Fruit fly (Drosophila melanogaster) whole organism, adult: ENCODE results near the gene CG31793.
A peak's percentile ranks its signal among the peaks of the same experiment; 100 is the strongest.

ENCODE experiments used
- CG11617 ChIP-seq: fragments of 200-800 bp; sonication (Bioruptor generic); optimal IDR thresholded peaks from 2 replicates; lab custom pipeline; 2017; ENCODE audit warnings: mild to moderate bottlenecking, missing biosample characterization, missing genetic modification reagents, missing genetic modification characterization
- CG12768 ChIP-seq: fragments of 200-800 bp; sonication (Bioruptor generic); optimal IDR thresholded peaks from 2 replicates; lab custom pipeline; 2017; ENCODE audit warnings: missing biosample characterization, missing genetic modification characterization, mild to moderate bottlenecking, moderate library complexity, missing genetic modification reagents
- CG14711 ChIP-seq: fragments of 200-800 bp; sonication (Bioruptor generic); optimal IDR thresholded peaks from 2 replicates; lab custom pipeline; 2018; ENCODE audit warnings: missing biosample characterization, mild to moderate bottlenecking, missing genetic modification characterization, moderate library complexity
- CG1620 ChIP-seq: fragments of 200-800 bp; sonication (Bioruptor generic); optimal IDR thresholded peaks from 2 replicates; lab custom pipeline; 2016; ENCODE audit warnings: missing biosample characterization, missing genetic modification characterization
- CG33017 ChIP-seq: fragments of 200-800 bp; sonication (Bioruptor generic); optimal IDR thresholded peaks from 2 replicates; lab custom pipeline; 2018; ENCODE audit warnings: missing biosample characterization, mild to moderate bottlenecking, missing genetic modification characterization, moderate library complexity
- CG5204 ChIP-seq: fragments of 200-800 bp; sonication (Bioruptor generic); optimal IDR thresholded peaks from 2 replicates; lab custom pipeline; 2016; ENCODE audit warnings: missing biosample characterization, missing genetic modification characterization
- CG7045 ChIP-seq: fragments of 200-800 bp; sonication (Bioruptor generic); optimal IDR thresholded peaks from 2 replicates; lab custom pipeline; 2017; ENCODE audit warnings: missing biosample characterization, mild to moderate bottlenecking, missing genetic modification characterization
- CG7101 ChIP-seq: fragments of 200-800 bp; sonication (Bioruptor generic); optimal IDR thresholded peaks from 2 replicates; lab custom pipeline; 2018; ENCODE audit warnings: missing biosample characterization, mild to moderate bottlenecking, missing genetic modification characterization, moderate library complexity
- Clk ChIP-seq: fragments of 200-800 bp; sonication (Bioruptor generic); optimal IDR thresholded peaks from 2 replicates; lab custom pipeline; 2017; ENCODE audit warnings: missing biosample characterization, missing genetic modification characterization
- Crg-1 ChIP-seq: fragments of 200-800 bp; sonication (Bioruptor generic); optimal IDR thresholded peaks from 2 replicates; lab custom pipeline; 2016; ENCODE audit warnings: missing biosample characterization, missing genetic modification characterization
- Hr96 ChIP-seq: fragments of 200-800 bp; sonication (Bioruptor generic); optimal IDR thresholded peaks from 2 replicates; lab custom pipeline; 2016; ENCODE audit warnings: missing biosample characterization, missing genetic modification characterization
- Mnt ChIP-seq: fragments of 200-800 bp; sonication (Bioruptor generic); optimal IDR thresholded peaks from 2 replicates; lab custom pipeline; 2016; ENCODE audit warnings: missing biosample characterization, mild to moderate bottlenecking, missing genetic modification characterization
- bab1 ChIP-seq: fragments of 200-800 bp; sonication (Bioruptor generic); optimal IDR thresholded peaks from 3 replicates; lab custom pipeline; 2019; ENCODE audit warnings: missing biosample characterization, mild to moderate bottlenecking, missing genetic modification characterization, moderate library complexity
- cic ChIP-seq: fragments of 200-800 bp; sonication (Bioruptor generic); optimal IDR thresholded peaks from 2 replicates; lab custom pipeline; 2017; ENCODE audit warnings: missing biosample characterization, mild to moderate bottlenecking, missing genetic modification characterization, moderate library complexity
- cnc ChIP-seq, 2 experiments: fragments of >200 bp; optimal IDR thresholded peaks; 2 replicates each; lab custom pipeline; 2017
- kay ChIP-seq: fragments of 200-800 bp; sonication (Bioruptor generic); peaks from one replicate; lab custom pipeline; 2016; ENCODE audit warnings: missing biosample characterization, missing genetic modification characterization, borderline replicate concordance
- ovo ChIP-seq: fragments of 200-800 bp; sonication (Bioruptor generic); optimal IDR thresholded peaks from 2 replicates; lab custom pipeline; 2016; ENCODE audit warnings: missing biosample characterization, missing genetic modification characterization
- pad ChIP-seq: fragments of 200-800 bp; sonication (Bioruptor generic); optimal IDR thresholded peaks from 3 replicates; lab custom pipeline; 2017; ENCODE audit warnings: missing biosample characterization, missing genetic modification characterization, mild to moderate bottlenecking, moderate library complexity, missing genetic modification reagents
- tj ChIP-seq: fragments of 200-800 bp; sonication (Bioruptor generic); optimal IDR thresholded peaks from 3 replicates; lab custom pipeline; 2017; ENCODE audit warnings: missing biosample characterization, mild to moderate bottlenecking, missing genetic modification characterization, moderate library complexity
- toe ChIP-seq: fragments of 200-800 bp; sonication (Bioruptor generic); optimal IDR thresholded peaks from 2 replicates; lab custom pipeline; 2016; ENCODE audit warnings: missing biosample characterization, missing genetic modification characterization

Gene CG31793

dm6 chr2L:19037011-19037410 lies 33.8 kb downstream of the CG31793 start:
- no peak for TF ChIP-seq pad (GFP tag; lab: Kevin White, UChicago)
- no peak for TF ChIP-seq CG12768 (GFP tag; lab: Kevin White, UChicago)
- TF ChIP-seq kay, result no peak
- TF ChIP-seq ovo, result no peak
- TF ChIP-seq tj, result no peak
- TF ChIP-seq CG33017 (tag; lab: Kevin White, UChicago), result no peak
- TF ChIP-seq Clk (GFP tag; lab: Kevin White, UChicago), result no peak
- no peak for TF ChIP-seq cic
- TF ChIP-seq CG1620, result no peak
- TF ChIP-seq toe, result no peak
- TF ChIP-seq CG7101 (tag; lab: Kevin White, UChicago), result no peak
- no peak for TF ChIP-seq CG14711
- TF ChIP-seq bab1 (GFP tag; lab: Kevin White, UChicago), result no peak
- no peak for TF ChIP-seq CG7045 (GFP tag; lab: Kevin White, UChicago)
- no peak for TF ChIP-seq CG5204 (GFP tag; lab: Kevin White, UChicago)
- no peak for TF ChIP-seq Hr96 (GFP tag; lab: Kevin White, UChicago)
- no peak for TF ChIP-seq Crg-1
- TF ChIP-seq cnc (optimal IDR thresholded peaks at IDR 0.05; lab: Kevin White, UChicago), result no peak

- TF ChIP-seq Mnt (GFP tag; lab: Kevin White, UChicago) (no peak), pad (GFP tag; lab: Kevin White, UChicago) (no peak), CG33017 (tag; lab: Kevin White, UChicago) (no peak), cic (no peak), cnc (optimal IDR thresholded peaks at IDR 0.05; lab: Kevin White, UChicago) (no peak), toe (no peak), CG7045 (GFP tag; lab: Kevin White, UChicago) (no peak), Clk (GFP tag; lab: Kevin White, UChicago) (no peak), CG7101 (tag; lab: Kevin White, UChicago) (no peak), CG14711 (no peak), ovo (no peak), bab1 (GFP tag; lab: Kevin White, UChicago) (no peak), CG1620 (no peak), Crg-1 (no peak), Hr96 (GFP tag; lab: Kevin White, UChicago) (no peak)
These were observed 34.3 kb downstream of the CG31793 start for dm6 chr2L:19037455-19037854.

- TF ChIP-seq CG1620 (no peak), bab1 (GFP tag; lab: Kevin White, UChicago) (peak; percentile 2), CG7101 (tag; lab: Kevin White, UChicago) (no peak)
These were observed 38.4 kb downstream of the CG31793 start, which contains the start of gene Catsup for dm6 chr2L:19041590-19041989. TSS of gene Catsup (plus strand) at chr2L:19041862.

- TF ChIP-seq tj, result peak; percentile 66
- peak; percentile 93 for TF ChIP-seq toe
- no peak for TF ChIP-seq CG5204 (GFP tag; lab: Kevin White, UChicago)
- TF ChIP-seq CG1620, result peak; percentile 88
- TF ChIP-seq Crg-1, result peak; percentile 84
- peak; percentile 25 for TF ChIP-seq cic
- peak; percentile 66 for TF ChIP-seq pad (GFP tag; lab: Kevin White, UChicago)
- TF ChIP-seq CG33017 (tag; lab: Kevin White, UChicago), result peak; percentile 75
- peak; percentile 79 for TF ChIP-seq Mnt (GFP tag; lab: Kevin White, UChicago)
- TF ChIP-seq CG11617 (GFP tag; lab: Kevin White, UChicago), result peak; percentile 89
- peak; percentile 65 for TF ChIP-seq Clk (GFP tag; lab: Kevin White, UChicago)
- peak; percentile 91 for TF ChIP-seq Hr96 (GFP tag; lab: Kevin White, UChicago)
- TF ChIP-seq CG14711, result peak; percentile 79
- TF ChIP-seq kay, result no peak
- TF ChIP-seq ovo, result peak; percentile 83
- TF ChIP-seq CG7045 (GFP tag; lab: Kevin White, UChicago), result peak; percentile 80
- TF ChIP-seq CG12768 (GFP tag; lab: Kevin White, UChicago), result peak; percentile 84
- peak; percentile 89 for TF ChIP-seq CG7101 (tag; lab: Kevin White, UChicago)
- TF ChIP-seq bab1 (GFP tag; lab: Kevin White, UChicago), result peak; percentile 89
- no peak for TF ChIP-seq cnc (optimal IDR thresholded peaks at IDR 0.05; lab: Kevin White, UChicago)
These were observed 42.0 kb downstream of the CG31793 start, which contains the start of the genes Ttc19 and Acn for dm6 chr2L:19045111-19045560. TSS of gene Ttc19 (minus strand) at chr2L:19045148. TSS of gene Acn (plus strand) at chr2L:19045355.

dm6 chr2L:19048912-19049311 lies 45.7 kb downstream of the CG31793 start, which contains the start of gene CG10470:
TSS of gene CG10470 (plus strand) at chr2L:19049076.
- peak; percentile 31 for TF ChIP-seq CG14711
- no peak for TF ChIP-seq ovo
- TF ChIP-seq bab1 (GFP tag; lab: Kevin White, UChicago), result peak; percentile 71
- no peak for TF ChIP-seq tj
- no peak for TF ChIP-seq CG33017 (tag; lab: Kevin White, UChicago)
- TF ChIP-seq Crg-1, result no peak

dm6 chr2L:19051534-19052100 lies 48.5 kb downstream of the CG31793 start, which contains the start of gene Rpn3:
TSS of gene Rpn3 (plus strand) at chr2L:19051790.
- TF ChIP-seq CG7045 (GFP tag; lab: Kevin White, UChicago) (peak; percentile 56), cic (no peak), CG12768 (GFP tag; lab: Kevin White, UChicago) (peak; percentile 51), Mnt (GFP tag; lab: Kevin White, UChicago) (peak; percentile 90), CG1620 (peak; percentile 72), pad (GFP tag; lab: Kevin White, UChicago) (peak; percentile 55), CG33017 (tag; lab: Kevin White, UChicago) (peak; percentile 73), CG14711 (peak; percentile 83), CG5204 (GFP tag; lab: Kevin White, UChicago) (no peak), toe (no peak), cnc (optimal IDR thresholded peaks at IDR 0.05; lab: Kevin White, UChicago) (peak; percentile 97 to 99), Crg-1 (peak; percentile 72), tj (peak; percentile 60), Hr96 (GFP tag; lab: Kevin White, UChicago) (no peak), bab1 (GFP tag; lab: Kevin White, UChicago) (peak; percentile 84), kay (no peak), ovo (peak; percentile 29), CG11617 (GFP tag; lab: Kevin White, UChicago) (peak; percentile 78), Clk (GFP tag; lab: Kevin White, UChicago) (peak; percentile 62), CG7101 (tag; lab: Kevin White, UChicago) (peak; percentile 83)
